Fruit fly (Drosophila melanogaster): ENCODE results near the gene CG31517.

The CG31517 gene

dm6 chr3R:13984922-13985581 lies 36.8 kb downstream of the CG31517 start (continued):
- TF ChIP-seq fd96Cb (tag; optimal IDR thresholded peaks at IDR 0.05), result peak; percentile 78
- TF ChIP-seq CG2889 (GFP tag; IDR thresholded peaks at IDR 0.05), result 0 out of 3 replicates have a peak, but pooled peaks have one; percentile 13
- peak; percentile 58 for TF ChIP-seq Abd-B (GFP tag; optimal IDR thresholded peaks at IDR 0.05)
- TF ChIP-seq Jarid2 (GFP tag; optimal IDR thresholded peaks at IDR 0.05), result peak; percentile 29
- peak; percentile 70 for TF ChIP-seq pum (GFP tag; optimal IDR thresholded peaks at IDR 0.05)
- no peak for TF ChIP-seq CG31365 (tag; optimal IDR thresholded peaks at IDR 0.05)
- peak; percentile 34 for TF ChIP-seq CG18011 (GFP tag; optimal IDR thresholded peaks at IDR 0.05)
- peak; percentile 43 for TF ChIP-seq CG7786 (GFP tag; optimal IDR thresholded peaks at IDR 0.05)
- no peak for TF ChIP-seq vnd (GFP tag; IDR thresholded peaks at IDR 0.05; ENCODE audit: partially characterized antibody)
- peak; percentile 40; the same call in 1 of the 2 replicates for TF ChIP-seq E2f2 (GFP tag; IDR thresholded peaks at IDR 0.05)
- peak; percentile 19 for TF ChIP-seq CG18764 (GFP tag; optimal IDR thresholded peaks at IDR 0.05)
- peak; percentile 44 for TF ChIP-seq ind (GFP tag; optimal IDR thresholded peaks at IDR 0.05)
- no peak for TF ChIP-seq CG4617 (GFP tag; optimal IDR thresholded peaks at IDR 0.05; ENCODE audit: borderline replicate concordance)
- TF ChIP-seq tx (GFP tag; optimal IDR thresholded peaks at IDR 0.05), result no peak
- TF ChIP-seq CG17802 (tag; optimal IDR thresholded peaks at IDR 0.05), result peak; percentile 8
- peak; percentile 75 for TF ChIP-seq CG13775 (GFP tag; optimal IDR thresholded peaks at IDR 0.05)
- peak; percentile 22 for TF ChIP-seq CG13123 (GFP tag; optimal IDR thresholded peaks at IDR 0.05)
- TF ChIP-seq CG31388 (GFP tag; optimal IDR thresholded peaks at IDR 0.05), result peak; percentile 32
- TF ChIP-seq CG2678 (tag; optimal IDR thresholded peaks at IDR 0.05), result peak; percentile 76
- peak; percentile 55 for TF ChIP-seq croc (GFP tag; conservative IDR thresholded peaks at IDR 0.05)
- peak; percentile 39 for TF ChIP-seq mam (GFP tag; optimal IDR thresholded peaks at IDR 0.05)
- TF ChIP-seq CG3163 (GFP tag; optimal IDR thresholded peaks at IDR 0.05), result no peak
- TF ChIP-seq Antp (GFP tag; optimal IDR thresholded peaks at IDR 0.05), result peak; percentile 55
- TF ChIP-seq Dbx (GFP tag; IDR thresholded peaks at IDR 0.05), result no peak
- TF ChIP-seq CG5180 (GFP tag; optimal IDR thresholded peaks at IDR 0.05), result peak; percentile 3
- TF ChIP-seq en (GFP tag; optimal IDR thresholded peaks at IDR 0.05), result peak; percentile 23
- TF ChIP-seq Sry-δ (GFP tag; optimal IDR thresholded peaks at IDR 0.05), result peak; percentile 13
- TF ChIP-seq CG11247 (GFP tag; IDR thresholded peaks at IDR 0.05), result peak; percentile 49; the same call in 1 of the 2 replicates
- TF ChIP-seq Bteb2 (GFP tag; optimal IDR thresholded peaks at IDR 0.05), result peak; percentile 45
- 0 out of 2 replicates have a peak, but pooled peaks have one; percentile 28 for TF ChIP-seq wdn (GFP tag; IDR thresholded peaks at IDR 0.05)
- peak; percentile 65 for TF ChIP-seq cad (GFP tag; optimal IDR thresholded peaks at IDR 0.05)
- TF ChIP-seq CG6765 (GFP tag; optimal IDR thresholded peaks at IDR 0.05), result no peak
- TF ChIP-seq CG6254 (GFP tag; optimal IDR thresholded peaks at IDR 0.05), result peak; percentile 56
- TF ChIP-seq CG17385 (GFP tag; optimal IDR thresholded peaks at IDR 0.05), result peak; percentile 41
- TF ChIP-seq CG12155 (GFP tag; optimal IDR thresholded peaks at IDR 0.05), result peak; percentile 69
- TF ChIP-seq chif (GFP tag; optimal IDR thresholded peaks at IDR 0.05), result peak; percentile 72 to 83
- peak; percentile 76 for TF ChIP-seq Oli (tag; optimal IDR thresholded peaks at IDR 0.05)
- no peak for TF ChIP-seq dimm (GFP tag; IDR thresholded peaks at IDR 0.05)
- no peak for TF ChIP-seq shn (GFP tag; optimal IDR thresholded peaks at IDR 0.05)
- TF ChIP-seq crol (GFP tag; IDR thresholded peaks at IDR 0.05), result no peak
- TF ChIP-seq Nf-YA (GFP tag; IDR thresholded peaks at IDR 0.05), result no peak; the same call in 1 of the 2 replicates
- peak; percentile 92 for TF ChIP-seq CG9727 (GFP tag; optimal IDR thresholded peaks at IDR 0.05)
- peak; percentile 55 for TF ChIP-seq CG33213 (GFP tag; optimal IDR thresholded peaks at IDR 0.05)
- peak; percentile 54; the same call in 1 of the 2 replicates for TF ChIP-seq seq (GFP tag; IDR thresholded peaks at IDR 0.05)
- TF ChIP-seq ems (GFP tag; optimal IDR thresholded peaks at IDR 0.05), result peak; percentile 59
- peak; percentile 21 for TF ChIP-seq Atf3 (GFP tag; optimal IDR thresholded peaks at IDR 0.05)
- TF ChIP-seq Fer1 (GFP tag; optimal IDR thresholded peaks at IDR 0.05), result peak; percentile 33
- TF ChIP-seq Asciz (GFP tag; optimal IDR thresholded peaks at IDR 0.05), result peak; percentile 59
- TF ChIP-seq CG4730 (GFP tag; IDR thresholded peaks at IDR 0.05), result peak; percentile 65
- 0 out of 2 replicates have a peak, but pooled peaks have one; percentile 10 for TF ChIP-seq CG7372 (GFP tag; IDR thresholded peaks at IDR 0.05)

All from whole organism, embryonic.